Fruit fly (Drosophila melanogaster) whole organism, embryonic: ENCODE data around the gene caps.
A peak's percentile ranks its signal among the peaks of the same experiment; 100 is the strongest.

ENCODE experiments used
- B-H1 ChIP-seq: fragments of 200-800 bp; sonication (Bioruptor generic); IDR thresholded peaks from 3 replicates; pipeline ENCODE4 v1.3.6; 2022; ENCODE audit warnings: missing biosample characterization, missing genetic modification characterization
- CG11723 ChIP-seq: fragments of 200-800 bp; sonication (Bioruptor generic); optimal IDR thresholded peaks from 2 replicates; lab custom pipeline; 2017; ENCODE audit warnings: missing biosample characterization, mild to moderate bottlenecking, missing genetic modification characterization
- CG12219 ChIP-seq: fragments of 200-800 bp; sonication (Bioruptor generic); optimal IDR thresholded peaks from 3 replicates; lab custom pipeline; 2018; ENCODE audit warnings: missing biosample characterization, mild to moderate bottlenecking, missing genetic modification characterization
- CG12744 ChIP-seq: fragments of 200-800 bp; sonication (Bioruptor generic); optimal IDR thresholded peaks from 2 replicates; lab custom pipeline; 2016; ENCODE audit warnings: missing biosample characterization, missing genetic modification characterization
- CG14965 ChIP-seq: fragments of 200-800 bp; sonication (Bioruptor generic); optimal IDR thresholded peaks from 2 replicates; lab custom pipeline; 2016; ENCODE audit warnings: missing biosample characterization, missing genetic modification characterization, borderline replicate concordance
- CG15696 ChIP-seq: fragments of 200-800 bp; sonication (Bioruptor generic); optimal IDR thresholded peaks from 2 replicates; lab custom pipeline; 2019; ENCODE audit warnings: missing biosample characterization, mild to moderate bottlenecking, missing genetic modification characterization, moderate library complexity
- CG17802 ChIP-seq: fragments of 200-800 bp; sonication (Bioruptor generic); optimal IDR thresholded peaks from 2 replicates; lab custom pipeline; 2018; ENCODE audit warnings: missing biosample characterization, mild to moderate bottlenecking, missing genetic modification characterization, moderate library complexity
- CG18011 ChIP-seq: fragments of 200-800 bp; sonication (Bioruptor generic); optimal IDR thresholded peaks from 2 replicates; lab custom pipeline; 2017; ENCODE audit warnings: missing biosample characterization, missing genetic modification characterization, mild to moderate bottlenecking, moderate library complexity, missing genotype
- CG2199 ChIP-seq: fragments of 200-800 bp; sonication (Bioruptor generic); IDR thresholded peaks from 3 replicates; pipeline ENCODE4 v1.3.6; 2022; ENCODE audit warnings: missing biosample characterization, missing genetic modification characterization
- CG30403 ChIP-seq: fragments of 200-800 bp; sonication (Bioruptor generic); optimal IDR thresholded peaks from 3 replicates; lab custom pipeline; 2016; ENCODE audit warnings: missing biosample characterization, missing genetic modification characterization
- CG30431 ChIP-seq: fragments of 200-800 bp; sonication (Bioruptor generic); optimal IDR thresholded peaks from 2 replicates; lab custom pipeline; 2017; ENCODE audit warnings: missing biosample characterization, missing genetic modification characterization
- CG3407 ChIP-seq: fragments of 200-800 bp; sonication (Bioruptor generic); optimal IDR thresholded peaks from 2 replicates; lab custom pipeline; 2018; ENCODE audit warnings: missing biosample characterization, mild to moderate bottlenecking, missing genetic modification characterization
- CG34376 ChIP-seq: fragments of 200-800 bp; sonication (Bioruptor generic); optimal IDR thresholded peaks from 2 replicates; lab custom pipeline; 2018; ENCODE audit warnings: missing biosample characterization, mild to moderate bottlenecking, missing genetic modification characterization
- CG4328 ChIP-seq: fragments of 200-800 bp; sonication (Bioruptor generic); optimal IDR thresholded peaks from 3 replicates; lab custom pipeline; 2017; ENCODE audit warnings: missing biosample characterization, missing genetic modification reagents, missing genetic modification characterization
- CG6175 ChIP-seq: fragments of 200-800 bp; sonication (Bioruptor generic); IDR thresholded peaks from 3 replicates; pipeline ENCODE4 v1.3.6; 2022; ENCODE audit warnings: missing biosample characterization, missing genetic modification characterization
- CG8765 ChIP-seq: fragments of 200-800 bp; sonication (Bioruptor generic); IDR thresholded peaks from 2 replicates; pipeline ENCODE4 v1.3.6; 2022; ENCODE audit warnings: missing biosample characterization, missing genetic modification characterization
- CG9609 ChIP-seq: fragments of 200-800 bp; sonication (Bioruptor generic); optimal IDR thresholded peaks from 3 replicates; lab custom pipeline; 2016; ENCODE audit warnings: missing biosample characterization, missing genetic modification characterization
- CG9797 ChIP-seq: fragments of 200-800 bp; sonication (Bioruptor generic); optimal IDR thresholded peaks from 3 replicates; lab custom pipeline; 2018; ENCODE audit warnings: missing biosample characterization, mild to moderate bottlenecking, missing genetic modification characterization
- CG9932 ChIP-seq: fragments of 200-800 bp; sonication (Bioruptor generic); IDR thresholded peaks from 2 replicates; pipeline ENCODE4 v1.3.6; 2022; ENCODE audit warnings: missing biosample characterization, missing genetic modification characterization
- Chrac-16 ChIP-seq: fragments of 200-800 bp; sonication (Bioruptor generic); optimal IDR thresholded peaks from 3 replicates; lab custom pipeline; 2016; ENCODE audit warnings: missing biosample characterization, missing genetic modification characterization
- Dp ChIP-seq: fragments of 200-800 bp; sonication (Bioruptor generic); optimal IDR thresholded peaks from 2 replicates; lab custom pipeline; 2018; ENCODE audit warnings: missing biosample characterization, mild to moderate bottlenecking, missing genetic modification characterization, moderate library complexity
- Fer2 ChIP-seq: fragments of 200-800 bp; sonication (Bioruptor generic); optimal IDR thresholded peaks from 2 replicates; lab custom pipeline; 2018; ENCODE audit warnings: missing biosample characterization, mild to moderate bottlenecking, missing genetic modification characterization, moderate library complexity
- Hey ChIP-seq: fragments of 200-800 bp; sonication (Bioruptor generic); optimal IDR thresholded peaks from 3 replicates; lab custom pipeline; 2018; ENCODE audit warnings: missing biosample characterization, mild to moderate bottlenecking, missing genetic modification characterization
- Hr39 ChIP-seq: fragments of >200 bp; optimal IDR thresholded peaks from 2 replicates; lab custom pipeline; 2017
- Meics ChIP-seq: fragments of 200-800 bp; sonication (Bioruptor generic); optimal IDR thresholded peaks from 2 replicates; lab custom pipeline; 2017; ENCODE audit warnings: missing biosample characterization, mild to moderate bottlenecking, missing genetic modification characterization
- Myb ChIP-seq: fragments of 200-800 bp; sonication (Bioruptor generic); optimal IDR thresholded peaks from 2 replicates; lab custom pipeline; 2016; ENCODE audit warnings: missing biosample characterization, missing genetic modification characterization
- Optix ChIP-seq: fragments of 200-800 bp; sonication (Bioruptor generic); IDR thresholded peaks from 3 replicates; pipeline ENCODE4 v1.3.6; 2022; ENCODE audit warnings: missing biosample characterization, missing genetic modification characterization
- Ptx1 ChIP-seq: fragments of 200-800 bp; sonication (Bioruptor generic); IDR thresholded peaks from 2 replicates; pipeline ENCODE4 v1.3.6; 2022; ENCODE audit warnings: missing biosample characterization, missing genetic modification characterization
- Ravus ChIP-seq: fragments of 200-800 bp; sonication (Bioruptor generic); IDR thresholded peaks from 2 replicates; pipeline ENCODE4 v1.3.6; 2022; ENCODE audit warnings: missing biosample characterization, missing genetic modification characterization
- Scr ChIP-seq: fragments of 200-800 bp; sonication (Bioruptor generic); IDR thresholded peaks from 2 replicates; pipeline ENCODE4 v1.3.6; 2022; ENCODE audit warnings: missing biosample characterization, missing genetic modification characterization; ENCODE audit not compliant: partially characterized antibody
- Sin3A ChIP-seq: fragments of >200 bp; optimal IDR thresholded peaks from 2 replicates; lab custom pipeline; 2018
- Sry-β ChIP-seq: fragments of 200-800 bp; sonication (Bioruptor generic); optimal IDR thresholded peaks from 2 replicates; lab custom pipeline; 2018; ENCODE audit warnings: missing biosample characterization, mild to moderate bottlenecking, missing genetic modification characterization, moderate library complexity
- Ssrp ChIP-seq: fragments of 200-800 bp; sonication (Bioruptor generic); optimal IDR thresholded peaks from 2 replicates; lab custom pipeline; 2018; ENCODE audit warnings: missing biosample characterization, mild to moderate bottlenecking, missing genetic modification characterization, moderate library complexity
- Tbp ChIP-seq: fragments of >200 bp; optimal IDR thresholded peaks from 2 replicates; lab custom pipeline; 2018; ENCODE audit warnings: missing biosample characterization, missing genetic modification characterization
- Trl ChIP-seq, 3 experiments: fragments of >200 bp in 2 of 3; fragments of 200-800 bp in 1 of 3; sonication (Bioruptor generic) in 1 of 3; optimal IDR thresholded peaks; 2 replicates in 1 of 3; 3 replicates in 2 of 3; lab custom pipeline; 2016 to 2017; ENCODE audit warnings: missing biosample characterization in 1 of 3, missing genetic modification characterization in 1 of 3
- Xrp1 ChIP-seq: fragments of 200-800 bp; sonication (Bioruptor generic); IDR thresholded peaks from 2 replicates; pipeline ENCODE4 v1.3.6; 2022; ENCODE audit warnings: missing biosample characterization, missing genetic modification characterization
- ap ChIP-seq: fragments of 200-800 bp; sonication (Bioruptor generic); IDR thresholded peaks from 2 replicates; pipeline ENCODE4 v1.3.6; 2022; ENCODE audit warnings: missing biosample characterization, missing genetic modification characterization
- ash1 ChIP-seq: fragments of 200-800 bp; sonication (Bioruptor generic); optimal IDR thresholded peaks from 2 replicates; lab custom pipeline; 2018; ENCODE audit warnings: missing biosample characterization, mild to moderate bottlenecking, missing genetic modification characterization
- dmrt11E ChIP-seq: fragments of 200-800 bp; sonication (Bioruptor generic); optimal IDR thresholded peaks from 3 replicates; lab custom pipeline; 2018; ENCODE audit warnings: missing biosample characterization, mild to moderate bottlenecking, missing genetic modification characterization, moderate library complexity
- esg ChIP-seq: fragments of 200-800 bp; sonication (Bioruptor generic); conservative IDR thresholded peaks from 2 replicates; pipeline ENCODE4 v1.3.6; 2022; ENCODE audit warnings: missing biosample characterization, missing genetic modification characterization
- fd3F ChIP-seq: fragments of 200-800 bp; sonication (Bioruptor generic); optimal IDR thresholded peaks from 2 replicates; lab custom pipeline; 2018; ENCODE audit warnings: missing biosample characterization, mild to moderate bottlenecking, missing genetic modification characterization, moderate library complexity
- fru ChIP-seq: fragments of >200 bp; optimal IDR thresholded peaks from 2 replicates; lab custom pipeline; 2017
- gem ChIP-seq: fragments of 200-800 bp; sonication (Bioruptor generic); optimal IDR thresholded peaks from 2 replicates; lab custom pipeline; 2019; ENCODE audit warnings: missing biosample characterization, mild to moderate bottlenecking, missing genetic modification characterization, moderate library complexity
- hkb ChIP-seq, 2 experiments: fragments of 200-800 bp in 1 of 2; fragments of >200 bp in 1 of 2; sonication (Bioruptor generic) in 1 of 2; IDR thresholded peaks in 1 of 2; optimal IDR thresholded peaks in 1 of 2; 2 replicates each; pipeline versions ENCODE4 v1.3.6 to Lab custom; 2017 to 2022; ENCODE audit warnings: missing biosample characterization in 1 of 2, missing genetic modification characterization in 1 of 2
- phol ChIP-seq: fragments of 200-800 bp; sonication (Bioruptor generic); optimal IDR thresholded peaks from 3 replicates; lab custom pipeline; 2018; ENCODE audit warnings: missing biosample characterization, mild to moderate bottlenecking, missing genetic modification characterization, moderate library complexity
- ro ChIP-seq: fragments of 200-800 bp; sonication (Bioruptor generic); IDR thresholded peaks from 2 replicates; pipeline ENCODE4 v1.3.6; 2022; ENCODE audit warnings: missing biosample characterization, missing genetic modification characterization
- seq ChIP-seq: fragments of 200-800 bp; sonication (Bioruptor generic); IDR thresholded peaks from 2 replicates; pipeline ENCODE4 v1.3.6; 2022; ENCODE audit warnings: missing biosample characterization, missing genetic modification characterization
- slou ChIP-seq: fragments of 200-800 bp; sonication (Bioruptor generic); optimal IDR thresholded peaks from 3 replicates; lab custom pipeline; 2016; ENCODE audit warnings: missing biosample characterization, missing genetic modification characterization
- stc ChIP-seq: fragments of 200-800 bp; sonication (Bioruptor generic); IDR thresholded peaks from 2 replicates; pipeline ENCODE4 v1.3.6; 2022; ENCODE audit warnings: missing biosample characterization, missing genetic modification characterization
- vnd ChIP-seq: fragments of 200-800 bp; sonication (Bioruptor generic); IDR thresholded peaks from 3 replicates; pipeline ENCODE4 v1.3.6; 2022; ENCODE audit warnings: missing biosample characterization, missing genetic modification characterization; ENCODE audit not compliant: partially characterized antibody
- zfh2 ChIP-seq: fragments of 200-800 bp; sonication (Bioruptor generic); optimal IDR thresholded peaks from 2 replicates; lab custom pipeline; 2016; ENCODE audit warnings: missing biosample characterization, missing genetic modification characterization

caps gene

DNA sequence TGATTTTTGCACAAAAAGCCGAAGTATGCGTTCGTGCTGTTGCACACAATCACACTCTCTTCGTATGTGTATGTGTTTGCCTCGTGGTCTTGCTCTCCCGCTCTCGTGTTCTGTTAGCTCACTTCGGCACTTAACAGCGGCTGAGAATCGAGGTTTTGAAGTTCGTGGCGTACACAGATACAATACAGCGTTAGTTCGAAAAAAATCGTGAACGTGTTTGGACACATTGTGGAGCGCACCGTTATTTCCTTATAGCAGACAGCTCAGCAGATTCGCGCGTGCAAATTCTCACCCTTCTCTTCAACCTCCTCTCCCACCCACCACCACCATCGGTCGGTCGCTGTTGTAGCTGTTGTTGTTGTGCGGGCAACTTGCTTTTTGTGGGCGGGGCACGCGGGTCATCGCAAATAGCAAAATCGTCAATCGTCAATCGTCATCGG lies at the start of gene caps (continued):
- no peak for TF ChIP-seq zfh2 (GFP tag; lab: Kevin White, UChicago)
- no peak for TF ChIP-seq CG17802 (tag; lab: Kevin White, UChicago)
- no peak for TF ChIP-seq Ptx1 (GFP tag; lab: Robert Waterston, UW)
- 0 out of 2 replicates have a peak, but pooled peaks have one; percentile 17 for TF ChIP-seq CG9932
- peak; percentile 26 for TF ChIP-seq Meics
- TF ChIP-seq CG30431, result no peak
- no peak for TF ChIP-seq fru (lab: Kevin White, UChicago)
- TF ChIP-seq ash1 (GFP tag; lab: Kevin White, UChicago), result peak; percentile 64
- TF ChIP-seq Ssrp, result no peak
- TF ChIP-seq fd3F (GFP tag; lab: Kevin White, UChicago), result no peak
- TF ChIP-seq CG12219 (GFP tag; lab: Kevin White, UChicago), result peak; percentile 14
- no peak for TF ChIP-seq slou
- peak; percentile 73; the same call in 1 of the 3 replicates for TF ChIP-seq CG2199
- no peak for TF ChIP-seq Myb
- TF ChIP-seq CG6175 (GFP tag; lab: Robert Waterston, UW), result 0 out of 3 replicates have a peak, but pooled peaks have one; percentile 33
- TF ChIP-seq phol (tag; lab: Kevin White, UChicago), result no peak
- peak; percentile 55 for TF ChIP-seq Hey
- TF ChIP-seq CG9797 (GFP tag; lab: Kevin White, UChicago), result no peak
- no peak for TF ChIP-seq CG14965 (GFP tag; lab: Kevin White, UChicago)
- no peak for TF ChIP-seq Xrp1 (GFP tag; lab: Robert Waterston, UW)
- peak; percentile 27; the same call in 1 of the 2 replicates for TF ChIP-seq stc (GFP tag; lab: Robert Waterston, UW)
- TF ChIP-seq ap (GFP tag; lab: Robert Waterston, UW), result no peak
- TF ChIP-seq hkb (optimal IDR thresholded peaks at IDR 0.05; lab: Kevin White, UChicago), result no peak
- TF ChIP-seq hkb (GFP tag; IDR thresholded peaks at IDR 0.05; lab: Robert Waterston, UW), result peak; percentile 20; the same call in 1 of the 2 replicates
- TF ChIP-seq CG9609 (GFP tag; lab: Kevin White, UChicago), result no peak
- TF ChIP-seq Dp, result no peak
- TF ChIP-seq CG3407 (GFP tag; lab: Kevin White, UChicago), result no peak
- TF ChIP-seq Ravus (GFP tag; lab: Robert Waterston, UW), result no peak
- TF ChIP-seq CG34376 (GFP tag; lab: Kevin White, UChicago), result peak; percentile 67
- TF ChIP-seq CG11723, result no peak
- no peak for TF ChIP-seq Hr39 (lab: Kevin White, UChicago)
- TF ChIP-seq CG4328 (GFP tag; lab: Kevin White, UChicago), result no peak
- no peak for TF ChIP-seq Optix (GFP tag; lab: Robert Waterston, UW)
- TF ChIP-seq Tbp (GFP tag; lab: Kevin White, UChicago), result peak; percentile 15
- no peak for TF ChIP-seq ro
- TF ChIP-seq vnd (GFP tag; lab: Robert Waterston, UW), result no peak
- no peak for TF ChIP-seq dmrt11E (tag; lab: Kevin White, UChicago)
- no peak for TF ChIP-seq Fer2 (tag; lab: Kevin White, UChicago)
- TF ChIP-seq Sin3A (lab: Kevin White, UChicago), result no peak
- peak; percentile 76 for TF ChIP-seq seq (GFP tag; lab: Robert Waterston, UW)
- TF ChIP-seq CG12744, result no peak
- no peak for TF ChIP-seq gem
- TF ChIP-seq CG18011 (GFP tag; lab: Kevin White, UChicago), result no peak
- no peak for TF ChIP-seq CG30403
- TF ChIP-seq CG15696, result no peak
- TF ChIP-seq esg (GFP tag; lab: Robert Waterston, UW), result no peak
- TF ChIP-seq Sry-β (GFP tag; lab: Kevin White, UChicago), result no peak
- peak; percentile 95 to 97 for TF ChIP-seq Trl (optimal IDR thresholded peaks at IDR 0.05; lab: Kevin White, UChicago)
- no peak for TF ChIP-seq Trl (GFP tag; optimal IDR thresholded peaks at IDR 0.05; lab: Kevin White, UChicago)
- no peak; the same call in 2 of the 3 replicates for TF ChIP-seq B-H1 (GFP tag; lab: Robert Waterston, UW)
- TF ChIP-seq Chrac-16, result no peak
- TF ChIP-seq Scr (GFP tag; lab: Robert Waterston, UW), result peak; percentile 58
- TF ChIP-seq CG8765 (GFP tag; lab: Robert Waterston, UW), result no peak
